Fruit fly (Drosophila melanogaster) whole organism, embryonic: ENCODE results near the gene ABCB7.

ENCODE experiments used
- Atf3 ChIP-seq: fragments of 200-800 bp; sonication (Bioruptor generic); optimal IDR thresholded peaks from 3 replicates; lab custom pipeline; 2016; ENCODE audit warnings: missing biosample characterization, missing genetic modification characterization
- B-H1 ChIP-seq: fragments of 200-800 bp; sonication (Bioruptor generic); IDR thresholded peaks from 3 replicates; pipeline ENCODE4 v1.3.6; 2022; ENCODE audit warnings: missing biosample characterization, missing genetic modification characterization
- C15 ChIP-seq: fragments of 200-800 bp; sonication (Bioruptor generic); IDR thresholded peaks from 3 replicates; pipeline ENCODE4 v1.3.6; 2022; ENCODE audit warnings: missing biosample characterization, missing genetic modification characterization
- CG10274 ChIP-seq: fragments of 200-800 bp; sonication (Bioruptor generic); optimal IDR thresholded peaks from 3 replicates; lab custom pipeline; 2017; ENCODE audit warnings: missing biosample characterization, mild to moderate bottlenecking, missing genetic modification characterization
- CG11085 ChIP-seq: fragments of 200-800 bp; sonication (Bioruptor generic); IDR thresholded peaks from 2 replicates; pipeline ENCODE4 v1.3.6; 2022; ENCODE audit warnings: missing biosample characterization, missing genetic modification characterization
- CG12071 ChIP-seq: fragments of 200-800 bp; sonication (Bioruptor generic); optimal IDR thresholded peaks from 3 replicates; lab custom pipeline; 2018; ENCODE audit warnings: missing biosample characterization, mild to moderate bottlenecking, missing genetic modification characterization
- CG12391 ChIP-seq: fragments of 200-800 bp; sonication (Bioruptor generic); optimal IDR thresholded peaks from 3 replicates; lab custom pipeline; 2018; ENCODE audit warnings: missing biosample characterization, mild to moderate bottlenecking, missing genetic modification characterization, moderate library complexity
- CG12942 ChIP-seq: fragments of 200-800 bp; sonication (Bioruptor generic); optimal IDR thresholded peaks from 3 replicates; lab custom pipeline; 2016; ENCODE audit warnings: missing biosample characterization, missing genetic modification characterization
- CG13287 ChIP-seq: fragments of 200-800 bp; sonication (Bioruptor generic); IDR thresholded peaks from 2 replicates; pipeline ENCODE4 v1.3.6; 2022; ENCODE audit warnings: missing biosample characterization, missing genetic modification characterization; ENCODE audit not compliant: partially characterized antibody
- CG14014 ChIP-seq: fragments of 200-800 bp; sonication (Bioruptor generic); IDR thresholded peaks from 2 replicates; pipeline ENCODE4 v1.3.6; 2022; ENCODE audit warnings: missing biosample characterization, missing genetic modification characterization
- CG1602 ChIP-seq: fragments of 200-800 bp; sonication (Bioruptor generic); optimal IDR thresholded peaks from 3 replicates; lab custom pipeline; 2016; ENCODE audit warnings: missing biosample characterization, missing genetic modification characterization
- CG31441 ChIP-seq: fragments of 200-800 bp; sonication (Bioruptor generic); IDR thresholded peaks from 2 replicates; pipeline ENCODE4 v1.3.6; 2022; ENCODE audit warnings: missing biosample characterization, missing genetic modification characterization
- CG3726 ChIP-seq: fragments of 200-800 bp; sonication (Bioruptor generic); IDR thresholded peaks from 3 replicates; pipeline ENCODE4, ENCODE4 v1.3.6; 2022; ENCODE audit warnings: missing biosample characterization, missing genetic modification characterization
- CG6765 ChIP-seq: fragments of 200-800 bp; sonication (Bioruptor generic); optimal IDR thresholded peaks from 3 replicates; lab custom pipeline; 2017; ENCODE audit warnings: missing biosample characterization, mild to moderate bottlenecking, missing genetic modification characterization
- CG7271 ChIP-seq: fragments of 200-800 bp; sonication (Bioruptor generic); optimal IDR thresholded peaks from 2 replicates; lab custom pipeline; 2018; ENCODE audit warnings: missing biosample characterization, mild to moderate bottlenecking, missing genetic modification characterization, moderate library complexity
- CG7556 ChIP-seq: fragments of 200-800 bp; sonication (Bioruptor generic); optimal IDR thresholded peaks from 2 replicates; lab custom pipeline; 2017; ENCODE audit warnings: missing biosample characterization, mild to moderate bottlenecking, missing genetic modification characterization
- CG8478 ChIP-seq: fragments of >200 bp; optimal IDR thresholded peaks from 2 replicates; lab custom pipeline; 2018
- CG9876 ChIP-seq: fragments of 200-800 bp; sonication (Bioruptor generic); optimal IDR thresholded peaks from 2 replicates; lab custom pipeline; 2016; ENCODE audit warnings: missing biosample characterization, missing genetic modification characterization
- Dp ChIP-seq: fragments of 200-800 bp; sonication (Bioruptor generic); optimal IDR thresholded peaks from 2 replicates; lab custom pipeline; 2018; ENCODE audit warnings: missing biosample characterization, mild to moderate bottlenecking, missing genetic modification characterization, moderate library complexity
- Gug ChIP-seq: fragments of 200-800 bp; sonication (Bioruptor generic); IDR thresholded peaks from 4 replicates; pipeline ENCODE4 v1.3.6; 2022; ENCODE audit warnings: missing biosample characterization, missing genetic modification characterization
- HHEX ChIP-seq: fragments of 200-800 bp; sonication (Bioruptor generic); optimal IDR thresholded peaks from 3 replicates; lab custom pipeline; 2017; ENCODE audit warnings: missing biosample characterization, mild to moderate bottlenecking, missing genetic modification characterization, missing genetic modification reagents
- Hsf ChIP-seq: fragments of 200-800 bp; sonication (Bioruptor generic); optimal IDR thresholded peaks from 3 replicates; lab custom pipeline; 2016; ENCODE audit warnings: missing biosample characterization, missing genetic modification characterization
- Nf-YA ChIP-seq: fragments of 200-800 bp; sonication (Bioruptor generic); IDR thresholded peaks from 2 replicates; pipeline ENCODE4 v1.3.6; 2022; ENCODE audit warnings: missing biosample characterization, missing genetic modification characterization
- Sry-β ChIP-seq: fragments of 200-800 bp; sonication (Bioruptor generic); optimal IDR thresholded peaks from 2 replicates; lab custom pipeline; 2018; ENCODE audit warnings: missing biosample characterization, mild to moderate bottlenecking, missing genetic modification characterization, moderate library complexity
- Tbp ChIP-seq: fragments of >200 bp; optimal IDR thresholded peaks from 2 replicates; lab custom pipeline; 2018; ENCODE audit warnings: missing biosample characterization, missing genetic modification characterization
- Trl ChIP-seq, 3 experiments: fragments of >200 bp in 2 of 3; fragments of 200-800 bp in 1 of 3; sonication (Bioruptor generic) in 1 of 3; optimal IDR thresholded peaks; 2 replicates in 1 of 3; 3 replicates in 2 of 3; lab custom pipeline; 2016 to 2017; ENCODE audit warnings: missing biosample characterization in 1 of 3, missing genetic modification characterization in 1 of 3
- Xrp1 ChIP-seq: fragments of 200-800 bp; sonication (Bioruptor generic); IDR thresholded peaks from 2 replicates; pipeline ENCODE4 v1.3.6; 2022; ENCODE audit warnings: missing biosample characterization, missing genetic modification characterization
- YL-1 ChIP-seq: fragments of 200-800 bp; sonication (Bioruptor generic); optimal IDR thresholded peaks from 3 replicates; lab custom pipeline; 2017; ENCODE audit warnings: missing biosample characterization, mild to moderate bottlenecking, missing genetic modification characterization
- ara ChIP-seq: fragments of 200-800 bp; sonication (Bioruptor generic); IDR thresholded peaks from 2 replicates; pipeline ENCODE4 v1.3.6; 2022; ENCODE audit warnings: missing biosample characterization, missing genetic modification characterization
- bbx ChIP-seq: fragments of 200-800 bp; sonication (Bioruptor generic); IDR thresholded peaks from 2 replicates; pipeline ENCODE4 v1.3.6; 2022; ENCODE audit warnings: missing biosample characterization, missing genetic modification characterization; ENCODE audit not compliant: partially characterized antibody
- bsh ChIP-seq, 2 experiments: fragments of 200-800 bp; sonication (Bioruptor generic); optimal IDR thresholded peaks; 2 replicates each; lab custom pipeline; 2017 to 2018; ENCODE audit warnings: mild to moderate bottlenecking in 2 of 2, missing biosample characterization in 2 of 2, missing genetic modification characterization in 2 of 2, moderate library complexity in 1 of 2
- chinmo ChIP-seq: fragments of 200-800 bp; sonication (Bioruptor generic); IDR thresholded peaks from 4 replicates; pipeline ENCODE4 v1.3.6; 2022; ENCODE audit warnings: missing biosample characterization, missing genetic modification characterization; ENCODE audit not compliant: partially characterized antibody
- crc ChIP-seq: fragments of 200-800 bp; sonication (Bioruptor generic); optimal IDR thresholded peaks from 2 replicates; lab custom pipeline; 2016; ENCODE audit warnings: missing biosample characterization, missing genetic modification characterization
- dati ChIP-seq: fragments of 200-800 bp; sonication (Bioruptor generic); IDR thresholded peaks from 2 replicates; pipeline ENCODE4 v1.3.6; 2022; ENCODE audit warnings: missing biosample characterization, missing genetic modification characterization
- dysf ChIP-seq: fragments of 200-800 bp; sonication (Bioruptor generic); IDR thresholded peaks from 3 replicates; pipeline ENCODE4 v1.3.6; 2022; ENCODE audit warnings: missing biosample characterization, missing genetic modification characterization
- emc ChIP-seq: fragments of 200-800 bp; sonication (Bioruptor generic); optimal IDR thresholded peaks from 2 replicates; lab custom pipeline; 2016; ENCODE audit warnings: missing biosample characterization, missing genetic modification characterization
- h ChIP-seq: fragments of >200 bp; optimal IDR thresholded peaks from 2 replicates; lab custom pipeline; 2017
- insv ChIP-seq, 2 experiments: fragments of 200-800 bp; sonication (Bioruptor generic); optimal IDR thresholded peaks; 3 replicates each; lab custom pipeline; 2016 to 2018; ENCODE audit warnings: missing biosample characterization in 2 of 2, missing genetic modification characterization in 2 of 2
- jing ChIP-seq: fragments of 200-800 bp; sonication (Bioruptor generic); optimal IDR thresholded peaks from 2 replicates; lab custom pipeline; 2018; ENCODE audit warnings: missing biosample characterization, mild to moderate bottlenecking, missing genetic modification characterization
- kay ChIP-seq: fragments of 200-800 bp; sonication (Bioruptor generic); optimal IDR thresholded peaks from 2 replicates; lab custom pipeline; 2016; ENCODE audit warnings: missing biosample characterization, missing genetic modification characterization
- lab ChIP-seq: fragments of 200-800 bp; sonication (Bioruptor generic); optimal IDR thresholded peaks from 3 replicates; lab custom pipeline; 2017; ENCODE audit warnings: missing biosample characterization, missing genetic modification characterization, mild to moderate bottlenecking, moderate library complexity, missing genetic modification reagents
- lilli ChIP-seq: fragments of 200-800 bp; sonication (Bioruptor generic); optimal IDR thresholded peaks from 3 replicates; lab custom pipeline; 2016; ENCODE audit warnings: missing biosample characterization, missing genetic modification characterization
- luna ChIP-seq: fragments of 200-800 bp; sonication (Bioruptor generic); optimal IDR thresholded peaks from 2 replicates; lab custom pipeline; 2016; ENCODE audit warnings: missing biosample characterization, missing genetic modification characterization
- mld ChIP-seq: fragments of 200-800 bp; sonication (Bioruptor generic); IDR thresholded peaks from 3 replicates; pipeline ENCODE4 v1.3.6; 2022; ENCODE audit warnings: missing biosample characterization, missing genetic modification characterization; ENCODE audit not compliant: partially characterized antibody
- psq ChIP-seq: fragments of 200-800 bp; sonication (Bioruptor generic); optimal IDR thresholded peaks from 2 replicates; lab custom pipeline; 2017; ENCODE audit warnings: missing biosample characterization, missing genetic modification characterization
- sob ChIP-seq: fragments of 200-800 bp; sonication (Bioruptor generic); IDR thresholded peaks from 2 replicates; pipeline ENCODE4 v1.3.6; 2022; ENCODE audit warnings: missing biosample characterization, missing genetic modification characterization
- wek ChIP-seq: fragments of 200-800 bp; sonication (Bioruptor generic); optimal IDR thresholded peaks from 3 replicates; lab custom pipeline; 2018; ENCODE audit warnings: missing biosample characterization, mild to moderate bottlenecking, missing genetic modification characterization, moderate library complexity
- z ChIP-seq: fragments of 200-800 bp; sonication (Bioruptor generic); IDR thresholded peaks from 3 replicates; pipeline ENCODE4 v1.3.6; 2022; ENCODE audit warnings: missing biosample characterization, missing genetic modification characterization
- zf30C ChIP-seq: fragments of 200-800 bp; sonication (Bioruptor generic); optimal IDR thresholded peaks from 3 replicates; lab custom pipeline; 2018; ENCODE audit warnings: missing biosample characterization, mild to moderate bottlenecking, missing genetic modification characterization
- zfh2 ChIP-seq: fragments of 200-800 bp; sonication (Bioruptor generic); optimal IDR thresholded peaks from 2 replicates; lab custom pipeline; 2016; ENCODE audit warnings: missing biosample characterization, missing genetic modification characterization

The ABCB7 gene

DNA sequence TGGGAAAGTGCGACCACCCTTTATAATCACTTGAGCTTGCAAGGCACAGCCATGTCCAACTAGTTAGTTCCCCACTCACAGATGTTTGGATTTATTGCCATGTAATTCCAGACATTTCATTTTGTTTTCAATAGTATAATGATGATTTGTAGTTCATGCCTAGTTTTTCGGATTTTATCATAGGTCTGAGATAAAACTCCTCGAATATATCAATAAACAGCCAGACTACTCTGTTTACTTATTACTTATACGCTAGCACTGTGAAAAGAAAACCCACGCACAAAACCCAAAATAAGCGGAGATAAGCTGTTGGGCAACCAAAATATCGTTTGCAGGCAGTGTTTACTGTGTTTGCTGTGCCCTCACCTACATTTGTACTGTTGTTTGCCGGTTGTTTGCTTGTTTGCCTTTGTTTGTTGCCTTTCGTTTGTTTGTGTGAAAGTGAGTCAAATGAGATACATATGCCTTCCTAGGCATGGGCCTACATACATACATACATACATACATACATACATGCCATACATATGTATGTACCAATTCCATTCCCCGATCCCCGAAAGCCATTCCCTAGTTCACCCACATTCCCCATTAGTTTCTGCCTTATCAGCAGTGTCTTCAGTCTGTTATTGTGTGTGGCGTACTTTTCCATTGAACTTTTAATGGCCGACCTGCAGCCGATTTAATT lies 38.9 kb upstream of the ABCB7 start (continued):
- TF ChIP-seq CG3726 (GFP tag; lab: Robert Waterston, UW) (0 out of 3 replicates have a peak, but pooled peaks have one; percentile 49), CG8478 (lab: Kevin White, UChicago) (no peak), Nf-YA (GFP tag; lab: Robert Waterston, UW) (peak; percentile 57; the same call in 1 of the 2 replicates), Dp (no peak), Hsf (GFP tag; lab: Kevin White, UChicago) (peak; percentile 43), ara (peak; percentile 84), lilli (peak; percentile 23), HHEX (GFP tag; lab: Kevin White, UChicago) (peak; percentile 62), h (lab: Kevin White, UChicago) (no peak), CG7271 (tag; lab: Kevin White, UChicago) (peak; percentile 70), Atf3 (GFP tag; lab: Kevin White, UChicago) (peak; percentile 7), lab (peak; percentile 70), CG12071 (peak; percentile 82), B-H1 (GFP tag; lab: Robert Waterston, UW) (no peak), bbx (GFP tag; lab: Robert Waterston, UW) (no peak), CG11085 (no peak), Sry-β (GFP tag; lab: Kevin White, UChicago) (peak; percentile 57), CG12391 (peak; percentile 64), z (GFP tag; lab: Robert Waterston, UW) (peak; percentile 76), zfh2 (GFP tag; lab: Kevin White, UChicago) (no peak), wek (GFP tag; lab: Kevin White, UChicago) (peak; percentile 76), C15 (GFP tag; lab: Robert Waterston, UW) (no peak), Xrp1 (GFP tag; lab: Robert Waterston, UW) (peak; percentile 83), chinmo (GFP tag; lab: Robert Waterston, UW) (0 out of 4 replicates have a peak, but pooled peaks have one; percentile 26), CG6765 (peak; percentile 71), psq (GFP tag; lab: Kevin White, UChicago) (peak; percentile 55), bsh (GFP tag; optimal IDR thresholded peaks at IDR 0.05; lab: Kevin White, UChicago) (peak in 1 of 2 experiments; percentile 80), CG12942 (peak; percentile 43), CG1602 (peak; percentile 72), CG10274 (GFP tag; lab: Kevin White, UChicago) (peak; percentile 35), CG13287 (no peak), dati (GFP tag; lab: Robert Waterston, UW) (no peak), Gug (peak; percentile 41; the same call in 1 of the 4 replicates), emc (GFP tag; lab: Kevin White, UChicago) (no peak), insv (GFP tag; optimal IDR thresholded peaks at IDR 0.05; lab: Kevin White, UChicago) (peak in 1 of 2 experiments; percentile 47), zf30C (GFP tag; lab: Kevin White, UChicago) (no peak), mld (GFP tag; lab: Robert Waterston, UW) (no peak), Tbp (no peak), CG9876 (GFP tag; lab: Kevin White, UChicago) (peak; percentile 44), Trl (optimal IDR thresholded peaks at IDR 0.05; lab: Kevin White, UChicago) (no peak), Trl (GFP tag; optimal IDR thresholded peaks at IDR 0.05; lab: Kevin White, UChicago) (peak; percentile 69), CG31441 (peak; percentile 62; the same call in 1 of the 2 replicates), CG7556 (GFP tag; lab: Kevin White, UChicago) (peak; percentile 72), sob (GFP tag; lab: Robert Waterston, UW) (peak; percentile 39; the same call in 1 of the 2 replicates), YL-1 (peak; percentile 52), crc (GFP tag; lab: Kevin White, UChicago) (peak; percentile 64), luna (no peak), dysf (GFP tag; lab: Robert Waterston, UW) (no peak; the same call in 1 of the 3 replicates), kay (GFP tag; lab: Kevin White, UChicago) (peak; percentile 41), CG14014 (0 out of 2 replicates have a peak, but pooled peaks have one; percentile 13), jing (GFP tag; lab: Kevin White, UChicago) (peak; percentile 46)
